Worm (Caenorhabditis elegans): ENCODE measurements around the gene ZK686.6.

DNA sequence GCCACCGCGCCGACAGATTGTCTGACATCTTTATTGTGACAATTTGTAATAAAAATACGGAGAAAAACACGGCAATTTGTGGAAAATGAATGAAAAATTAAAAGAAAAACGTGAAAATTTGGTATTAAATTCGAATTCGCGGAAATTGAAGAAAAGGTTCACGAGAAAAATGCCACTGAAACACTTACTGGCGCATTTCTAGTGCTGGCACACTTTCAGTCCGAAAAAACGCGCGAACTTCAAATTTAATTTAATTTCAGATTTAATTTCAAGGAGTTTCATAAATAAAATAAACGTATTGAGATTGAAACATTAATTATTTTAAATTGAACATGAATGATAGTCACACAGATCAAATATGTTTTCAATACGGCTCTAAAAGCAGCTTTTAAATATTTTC, 22.5 kb upstream of the ZK686.6 start, which contains the start of gene cyk-7:
- no peak for TF ChIP-seq skn-1 (tag; optimal IDR thresholded peaks at IDR 0.05)
- no peak for TF ChIP-seq egl-27 (tag; optimal IDR thresholded peaks at IDR 0.05)
- no peak for TF ChIP-seq mdl-1 (tag; optimal IDR thresholded peaks at IDR 0.05)
- no peak for TF ChIP-seq ceh-82 (tag; optimal IDR thresholded peaks at IDR 0.05)
- peak in 1 of 2 experiments; percentile 37 for TF ChIP-seq lsy-2 (tag; optimal IDR thresholded peaks at IDR 0.05)
